Worm (Caenorhabditis elegans): Measurements from ENCODE around the gene col-141.

Gene col-141

DNA sequence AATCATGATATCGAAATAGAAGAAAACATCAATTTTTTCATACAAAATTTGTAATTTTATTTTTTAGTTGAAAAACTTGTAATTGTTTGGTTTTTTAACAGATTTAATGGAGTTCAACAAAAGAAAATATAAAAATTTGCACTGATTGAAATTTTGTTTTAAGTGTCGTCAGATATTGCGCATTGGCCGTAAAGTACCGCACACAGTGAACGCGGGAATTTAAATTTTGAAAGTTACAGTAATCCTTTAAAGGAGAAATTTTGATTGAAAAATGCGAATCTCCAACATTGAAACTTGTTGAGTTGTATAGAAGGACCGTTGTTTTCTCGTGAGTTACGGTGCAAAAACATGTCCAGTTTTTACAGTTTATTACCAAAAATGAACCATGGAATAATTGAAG, 36.5 kb upstream of the col-141 start:
- no peak for TF ChIP-seq bed-3 (GFP tag; optimal IDR thresholded peaks at IDR 0.05)
- no peak for TF ChIP-seq mab-5 (tag; optimal IDR thresholded peaks at IDR 0.05)
- TF ChIP-seq ztf-11 (tag; optimal IDR thresholded peaks at IDR 0.05): no peak
- TF ChIP-seq sem-2 (GFP tag; optimal IDR thresholded peaks at IDR 0.05): no peak
- no peak for TF ChIP-seq ces-1 (GFP tag; optimal IDR thresholded peaks at IDR 0.05)
- TF ChIP-seq flh-1 (GFP tag; optimal IDR thresholded peaks at IDR 0.05): no peak
- no peak for TF ChIP-seq hlh-1 (tag; optimal IDR thresholded peaks at IDR 0.05)
- no peak for TF ChIP-seq lin-32 (GFP tag; optimal IDR thresholded peaks at IDR 0.05)

DNA sequence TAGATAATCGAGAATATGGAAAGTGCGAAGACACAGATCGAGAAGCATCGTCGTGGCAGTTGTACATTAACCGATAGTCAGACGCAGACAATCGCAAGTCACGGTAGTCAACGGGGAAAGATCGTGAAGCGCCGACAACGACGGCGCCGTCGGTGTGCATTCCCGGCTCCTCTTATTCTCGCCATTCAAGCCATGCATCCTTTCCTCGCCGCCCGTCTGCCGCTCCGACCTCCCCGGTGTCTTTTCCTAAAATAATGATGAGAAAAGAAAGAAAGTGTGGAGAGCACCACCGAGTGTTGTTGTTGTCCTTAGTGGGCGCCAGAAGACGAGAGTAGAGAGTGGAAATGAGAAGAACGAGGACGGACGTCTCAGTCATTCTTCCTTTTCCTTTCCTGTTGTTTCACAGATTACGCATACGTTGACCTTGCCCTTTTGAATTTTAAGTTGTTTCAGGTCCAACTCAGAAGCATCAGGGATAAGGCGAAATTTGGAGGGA, 35.7 kb upstream of the col-141 start, which contains the start of gene ZC404.1:
Gene ZC404.1, plus strand, starts transcription at position 446 of the 496 bp plus-strand sequence.
- no peak for TF ChIP-seq unc-39 (tag; optimal IDR thresholded peaks at IDR 0.05)
- no peak for TF ChIP-seq unc-62 (GFP tag; optimal IDR thresholded peaks at IDR 0.05)
- no peak for TF ChIP-seq M03D4.4 (tag; optimal IDR thresholded peaks at IDR 0.05)
- TF ChIP-seq nhr-2 (tag; optimal IDR thresholded peaks at IDR 0.05): no peak
- TF ChIP-seq hlh-1 (tag; optimal IDR thresholded peaks at IDR 0.05): no peak
- no peak for TF ChIP-seq blmp-1 (tag; optimal IDR thresholded peaks at IDR 0.05)
- TF ChIP-seq cnd-1 (tag; optimal IDR thresholded peaks at IDR 0.05): no peak
- no peak for TF ChIP-seq nhr-28 (tag; optimal IDR thresholded peaks at IDR 0.05)
- TF ChIP-seq drap-1 (GFP tag; optimal IDR thresholded peaks at IDR 0.05): no peak
- TF ChIP-seq zip-8 (tag; optimal IDR thresholded peaks at IDR 0.05): no peak
- TF ChIP-seq pha-4 (tag; optimal IDR thresholded peaks at IDR 0.05): no peak
- TF ChIP-seq bed-3 (GFP tag; optimal IDR thresholded peaks at IDR 0.05): no peak
- TF ChIP-seq mls-2 (tag; optimal IDR thresholded peaks at IDR 0.05): no peak
- no peak for TF ChIP-seq nhr-76 (tag; optimal IDR thresholded peaks at IDR 0.05)
- no peak for TF ChIP-seq tbx-8 (GFP tag; optimal IDR thresholded peaks at IDR 0.05)
- no peak for TF ChIP-seq ceh-83 (GFP tag; optimal IDR thresholded peaks at IDR 0.05)
- TF ChIP-seq snpc-4 (tag; optimal IDR thresholded peaks at IDR 0.05): no peak
- no peak for TF ChIP-seq flh-1 (GFP tag; optimal IDR thresholded peaks at IDR 0.05)

DNA sequence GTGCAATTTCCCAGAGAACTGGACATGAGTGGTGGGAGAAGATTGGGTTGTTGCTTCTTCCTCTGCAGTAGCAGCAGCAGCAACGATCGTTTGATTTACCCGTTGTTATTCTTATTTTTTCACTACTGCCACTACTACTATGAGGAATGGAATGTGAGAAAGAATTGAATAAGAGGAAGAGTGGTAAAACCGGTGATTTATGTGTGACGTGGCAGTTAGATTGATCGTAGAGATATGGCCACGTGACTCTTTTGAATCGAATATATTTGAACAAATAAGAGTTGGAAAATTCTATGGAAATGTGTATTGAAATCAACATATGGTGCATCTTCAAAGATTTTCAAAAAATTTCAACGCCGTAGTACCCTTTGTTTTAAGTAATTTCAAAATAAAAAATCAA, 33.2 kb upstream of the col-141 start:
- no peak for TF ChIP-seq unc-120 (tag; optimal IDR thresholded peaks at IDR 0.05; ENCODE audit: poor library complexity, severe bottlenecking)
- no peak for TF ChIP-seq elt-3 (tag; optimal IDR thresholded peaks at IDR 0.05)
- no peak for TF ChIP-seq ceh-83 (GFP tag; optimal IDR thresholded peaks at IDR 0.05)
- no peak for TF ChIP-seq unc-39 (tag; optimal IDR thresholded peaks at IDR 0.05)
- TF ChIP-seq mep-1 (tag; optimal IDR thresholded peaks at IDR 0.05): no peak
- TF ChIP-seq lin-32 (GFP tag; optimal IDR thresholded peaks at IDR 0.05): no peak
- no peak for TF ChIP-seq mab-5 (tag; optimal IDR thresholded peaks at IDR 0.05)
- no peak for TF ChIP-seq elt-1 (tag; optimal IDR thresholded peaks at IDR 0.05; ENCODE audit: borderline replicate concordance, insufficient read depth)
- TF ChIP-seq lin-13 (tag; optimal IDR thresholded peaks at IDR 0.05): no peak
- no peak for TF ChIP-seq nhr-12 (tag; optimal IDR thresholded peaks at IDR 0.05)
- TF ChIP-seq lsy-2 (tag; optimal IDR thresholded peaks at IDR 0.05): no peak
- TF ChIP-seq pha-4 (tag; optimal IDR thresholded peaks at IDR 0.05): no peak
- TF ChIP-seq mls-2 (tag; optimal IDR thresholded peaks at IDR 0.05): no peak
- no peak for TF ChIP-seq drap-1 (GFP tag; optimal IDR thresholded peaks at IDR 0.05)
- TF ChIP-seq flh-1 (GFP tag; optimal IDR thresholded peaks at IDR 0.05): no peak
- TF ChIP-seq ceh-39 (tag; optimal IDR thresholded peaks at IDR 0.05): no peak
- no peak for TF ChIP-seq nhr-28 (tag; optimal IDR thresholded peaks at IDR 0.05)
- TF ChIP-seq ztf-11 (tag; optimal IDR thresholded peaks at IDR 0.05): no peak
- no peak for TF ChIP-seq cnd-1 (tag; optimal IDR thresholded peaks at IDR 0.05)
- TF ChIP-seq unc-62 (GFP tag; optimal IDR thresholded peaks at IDR 0.05): no peak

DNA sequence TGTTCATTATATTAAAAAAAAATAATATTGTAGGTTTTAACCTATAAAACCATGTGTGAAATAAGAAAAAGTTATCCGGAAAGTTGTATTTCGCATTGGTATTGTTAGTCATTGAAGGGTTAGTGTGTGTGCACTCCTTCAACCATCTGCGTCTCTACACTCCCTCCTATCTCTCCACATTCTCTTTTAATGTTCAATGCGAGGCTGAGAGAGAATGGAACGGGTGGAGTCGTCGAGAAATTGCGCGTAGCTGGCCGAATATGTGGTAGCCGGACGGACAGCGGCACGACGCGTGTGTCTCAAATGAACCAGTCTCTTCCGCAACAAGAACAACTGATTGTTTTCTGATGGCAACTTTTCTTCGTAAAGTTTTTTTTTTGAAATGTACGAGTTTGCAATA, 32.6 kb upstream of the col-141 start:
- TF ChIP-seq unc-120 (tag; optimal IDR thresholded peaks at IDR 0.05; ENCODE audit: poor library complexity, severe bottlenecking) (peak; percentile 79), elt-1 (tag; optimal IDR thresholded peaks at IDR 0.05; ENCODE audit: borderline replicate concordance, insufficient read depth) (no peak), lin-32 (GFP tag; optimal IDR thresholded peaks at IDR 0.05) (no peak), pha-4 (tag; optimal IDR thresholded peaks at IDR 0.05) (no peak), nhr-12 (tag; optimal IDR thresholded peaks at IDR 0.05) (no peak), mls-2 (tag; optimal IDR thresholded peaks at IDR 0.05) (peak; percentile 33), lsy-2 (tag; optimal IDR thresholded peaks at IDR 0.05) (no peak), ceh-39 (tag; optimal IDR thresholded peaks at IDR 0.05) (no peak), M03D4.4 (tag; optimal IDR thresholded peaks at IDR 0.05) (no peak), nhr-237 (tag; optimal IDR thresholded peaks at IDR 0.05) (no peak), nhr-2 (tag; optimal IDR thresholded peaks at IDR 0.05) (no peak), ham-2 (GFP tag; optimal IDR thresholded peaks at IDR 0.05) (peak; percentile 46), ces-1 (GFP tag; optimal IDR thresholded peaks at IDR 0.05) (peak; percentile 29), ceh-43 (GFP tag; optimal IDR thresholded peaks at IDR 0.05) (no peak), tbx-8 (GFP tag; optimal IDR thresholded peaks at IDR 0.05) (no peak), nhr-76 (tag; optimal IDR thresholded peaks at IDR 0.05) (no peak), unc-39 (tag; optimal IDR thresholded peaks at IDR 0.05) (no peak), blmp-1 (tag; optimal IDR thresholded peaks at IDR 0.05) (no peak), lin-13 (tag; optimal IDR thresholded peaks at IDR 0.05) (no peak), sptf-1 (tag; optimal IDR thresholded peaks at IDR 0.05) (no peak), mep-1 (tag; optimal IDR thresholded peaks at IDR 0.05) (no peak), sem-2 (GFP tag; optimal IDR thresholded peaks at IDR 0.05) (no peak), hlh-1 (tag; optimal IDR thresholded peaks at IDR 0.05) (peak; percentile 58), ztf-11 (tag; optimal IDR thresholded peaks at IDR 0.05) (no peak), bed-3 (GFP tag; optimal IDR thresholded peaks at IDR 0.05) (no peak), cnd-1 (tag; optimal IDR thresholded peaks at IDR 0.05) (no peak)

All from whole organism, mixed stage, embryonic.